Worm (Caenorhabditis elegans) whole organism, L3 larva: ENCODE results near the gene R02F2.4.

Experiments
- ZK546.5 ChIP-seq: sonication (generic microtip); optimal IDR thresholded peaks from 2 replicates; lab custom pipeline; 2017; ENCODE audit warnings: missing biosample characterization, missing genetic modification characterization
- ceh-28 ChIP-seq: fragments of 150-350 bp; optimal IDR thresholded peaks from 2 replicates; lab custom pipeline; 2014; ENCODE audit warnings: missing biosample characterization, missing genetic modification reagents, missing genetic modification characterization
- daf-12 ChIP-seq: fragments of 150-350 bp; optimal IDR thresholded peaks from 2 replicates; lab custom pipeline; 2014; ENCODE audit warnings: missing biosample characterization, missing genetic modification reagents, missing genetic modification characterization
- egl-27 ChIP-seq: sonication (generic microtip); optimal IDR thresholded peaks from 4 replicates; lab custom pipeline; 2017; ENCODE audit warnings: missing biosample characterization, missing genetic modification reagents, missing genetic modification characterization
- elt-1 ChIP-seq: fragments of 150-350 bp; optimal IDR thresholded peaks from 2 replicates; lab custom pipeline; 2014; ENCODE audit warnings: missing biosample characterization, missing genetic modification characterization
- elt-2 ChIP-seq: sonication (generic microtip); optimal IDR thresholded peaks from 2 replicates; lab custom pipeline; 2016; ENCODE audit warnings: missing genetic modification reagents, mild to moderate bottlenecking, missing genetic modification characterization, missing compliant biosample characterization
- elt-3 ChIP-seq, 3 experiments: fragments of 150-350 bp in 1 of 3; sonication (generic microtip) in 2 of 3; optimal IDR thresholded peaks; 2 replicates in 2 of 3; 4 replicates in 1 of 3; lab custom pipeline; 2014 to 2017; ENCODE audit warnings: missing biosample characterization in 3 of 3, missing genetic modification characterization in 3 of 3
- jun-1 ChIP-seq: fragments of 150-350 bp; optimal IDR thresholded peaks from 2 replicates; lab custom pipeline; 2014; ENCODE audit warnings: missing biosample characterization, missing genetic modification reagents, missing genetic modification characterization
- lin-39 ChIP-seq: fragments of 150-350 bp; optimal IDR thresholded peaks from 2 replicates; lab custom pipeline; 2018; ENCODE audit warnings: missing biosample characterization, missing genetic modification reagents, missing genetic modification characterization
- lsy-12 ChIP-seq: sonication (generic microtip); optimal IDR thresholded peaks from 2 replicates; lab custom pipeline; 2016; ENCODE audit warnings: mild to moderate bottlenecking, missing genetic modification characterization, missing compliant biosample characterization
- nfya-1 ChIP-seq: sonication (generic microtip); optimal IDR thresholded peaks from 2 replicates; lab custom pipeline; 2017; ENCODE audit warnings: missing genetic modification characterization, mild to moderate bottlenecking, missing compliant biosample characterization, antibody characterized with exemption, moderate library complexity; ENCODE audit not compliant: insufficient read depth
- nhr-11 ChIP-seq: fragments of 150-350 bp; optimal IDR thresholded peaks from 2 replicates; lab custom pipeline; 2014; ENCODE audit warnings: missing biosample characterization, missing genetic modification characterization
- nhr-23 ChIP-seq: fragments of 150-350 bp; optimal IDR thresholded peaks from 2 replicates; lab custom pipeline; 2014; ENCODE audit warnings: missing biosample characterization, missing genetic modification reagents, missing genetic modification characterization
- nhr-237 ChIP-seq: fragments of 150-350 bp; optimal IDR thresholded peaks from 2 replicates; lab custom pipeline; 2014; ENCODE audit warnings: missing biosample characterization, missing genetic modification characterization
- nhr-43 ChIP-seq: sonication (generic microtip); optimal IDR thresholded peaks from 2 replicates; lab custom pipeline; 2016; ENCODE audit warnings: mild to moderate bottlenecking, missing genetic modification characterization, missing compliant biosample characterization; ENCODE audit not compliant: poor library complexity, severe bottlenecking
- nhr-67 ChIP-seq: fragments of 150-350 bp; optimal IDR thresholded peaks from 2 replicates; lab custom pipeline; 2014; ENCODE audit warnings: missing biosample characterization, missing genetic modification characterization
- nhr-76 ChIP-seq: fragments of 150-350 bp; sonication (generic microtip); optimal IDR thresholded peaks from 5 replicates; lab custom pipeline; 2014; ENCODE audit warnings: missing biosample characterization, missing genetic modification characterization
- pha-4 ChIP-seq: fragments of 150-350 bp; optimal IDR thresholded peaks from 2 replicates; lab custom pipeline; 2014; ENCODE audit warnings: missing biosample characterization, missing genetic modification reagents, missing genetic modification characterization
- pqm-1 ChIP-seq: fragments of 150-350 bp; optimal IDR thresholded peaks from 2 replicates; lab custom pipeline; 2017; ENCODE audit warnings: missing biosample characterization, missing genetic modification characterization, inconsistent platforms
- skn-1 ChIP-seq: fragments of 150-350 bp; optimal IDR thresholded peaks from 2 replicates; lab custom pipeline; 2014; ENCODE audit warnings: missing biosample characterization, missing genetic modification characterization
- snpc-4 ChIP-seq: fragments of 150-350 bp; optimal IDR thresholded peaks from 2 replicates; lab custom pipeline; 2014; ENCODE audit warnings: missing biosample characterization, missing genetic modification characterization
- tbx-2 ChIP-seq: sonication (generic microtip); optimal IDR thresholded peaks from 2 replicates; lab custom pipeline; 2016; ENCODE audit warnings: mild to moderate bottlenecking, missing genetic modification characterization, missing compliant biosample characterization
- unc-62 ChIP-seq: fragments of 150-350 bp; sonication (generic microtip); optimal IDR thresholded peaks from 4 replicates; lab custom pipeline; 2014; ENCODE audit warnings: missing biosample characterization, missing genetic modification reagents, missing genetic modification characterization
- zag-1 ChIP-seq: fragments of 150-350 bp; optimal IDR thresholded peaks from 2 replicates; lab custom pipeline; 2014; ENCODE audit warnings: missing biosample characterization, missing genetic modification characterization
- ztf-11 ChIP-seq: fragments of 150-350 bp; optimal IDR thresholded peaks from 2 replicates; lab custom pipeline; 2014; ENCODE audit warnings: missing biosample characterization, missing genetic modification characterization
- ztf-4 ChIP-seq: fragments of 150-350 bp; optimal IDR thresholded peaks from 2 replicates; lab custom pipeline; 2014; ENCODE audit warnings: missing biosample characterization, missing genetic modification characterization

The R02F2.4 gene

DNA sequence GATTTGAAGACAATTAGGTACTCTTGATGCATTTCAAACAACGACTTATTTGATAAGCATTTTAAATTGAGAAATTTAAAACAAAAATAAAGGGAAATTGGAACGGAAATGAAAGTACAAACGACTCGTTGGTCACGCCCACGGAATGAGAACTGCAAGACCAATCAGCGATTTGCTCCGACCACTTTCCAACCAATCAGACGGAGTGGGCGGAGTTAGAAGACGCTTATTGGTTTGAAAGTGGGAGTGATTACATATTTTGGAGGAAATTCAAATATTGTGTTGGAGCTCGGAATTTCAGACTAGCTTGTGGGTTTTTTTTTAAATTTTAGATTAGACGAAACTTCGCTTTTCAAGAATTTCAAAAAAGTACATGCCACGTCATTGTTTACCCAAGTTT is 15.0 kb upstream of the R02F2.4 start:
- TF ChIP-seq ztf-4 (tag; lab: Kevin White, UChicago), result no peak
- TF ChIP-seq ceh-28, result no peak
- TF ChIP-seq nhr-237 (tag; lab: Kevin White, UChicago), result no peak
- TF ChIP-seq nfya-1, result peak; percentile 99
- TF ChIP-seq nhr-67, result no peak
- TF ChIP-seq skn-1 (tag; lab: Kevin White, UChicago), result no peak
- no peak for TF ChIP-seq ZK546.5 (tag; lab: Kevin White, UChicago)

ce11 chrIII:5472693-5473092 is 11.4 kb upstream of the R02F2.4 start:
- TF ChIP-seq nfya-1 (peak; percentile 48), nhr-23 (tag; lab: Kevin White, UChicago) (peak; percentile 82), daf-12 (tag; lab: Kevin White, UChicago) (no peak), nhr-43 (peak; percentile 56), pha-4 (no peak), lin-39 (tag; lab: Kevin White, UChicago) (no peak)

ce11 chrIII:5474176-5474575 is 9.9 kb upstream of the R02F2.4 start, which contains the start of gene lon-1:
lon-1 (plus strand) TSS chrIII:5474476.
- TF ChIP-seq egl-27 (tag; lab: Kevin White, UChicago) (no peak), lin-39 (tag; lab: Kevin White, UChicago) (no peak), nhr-76 (tag; lab: Kevin White, UChicago) (no peak), nhr-23 (tag; lab: Kevin White, UChicago) (peak; percentile 15), pqm-1 (tag; lab: Kevin White, UChicago) (no peak)

- no peak for TF ChIP-seq jun-1 (tag; lab: Kevin White, UChicago)
- TF ChIP-seq nhr-11 (tag; lab: Kevin White, UChicago), result no peak
These were observed 6.1 kb upstream of the R02F2.4 start, which contains the start of gene R02F2.10 for ce11 chrIII:5478011-5478410. R02F2.10 (plus strand) TSS chrIII:5478311.

DNA sequence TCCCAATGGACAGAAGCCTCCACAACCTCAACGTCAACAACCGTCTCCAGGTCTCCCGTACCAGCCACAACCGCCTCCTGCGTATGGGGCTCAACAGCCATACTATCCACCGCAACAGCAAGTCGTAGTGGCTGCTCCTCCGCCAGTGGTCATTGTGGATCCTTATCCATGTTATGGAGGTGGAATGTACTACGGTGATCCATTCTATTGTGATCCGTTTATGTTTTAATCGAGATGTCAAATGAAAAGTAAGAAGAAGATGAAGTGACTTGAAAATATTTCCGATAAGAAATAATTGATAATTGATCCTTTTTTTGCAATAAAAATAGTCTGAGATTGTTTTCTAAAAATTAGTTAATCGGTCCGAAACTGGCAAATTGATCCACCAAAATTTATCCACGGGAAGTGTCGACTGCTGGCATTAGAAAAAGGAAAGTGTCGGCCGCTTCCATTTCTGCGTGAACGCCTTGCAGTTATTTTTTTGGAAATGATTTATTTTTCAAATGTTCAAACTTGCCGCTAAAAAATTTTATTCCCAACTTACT is 5.2 kb upstream of the R02F2.4 start, which contains the start of the genes R02F2.6 and R02F2.5:
TSS of gene R02F2.6 (minus strand) at position 101 of the 545 bp plus-strand sequence.
TSS of gene R02F2.5 (plus strand) at position 495 of the 545 bp plus-strand sequence.
- TF ChIP-seq snpc-4 (tag; lab: Kevin White, UChicago) (no peak), pqm-1 (tag; lab: Kevin White, UChicago) (no peak), unc-62 (GFP tag; lab: Kevin White, UChicago) (no peak), skn-1 (tag; lab: Kevin White, UChicago) (no peak), elt-2 (no peak), nhr-76 (tag; lab: Kevin White, UChicago) (no peak), ztf-11 (tag; lab: Kevin White, UChicago) (no peak), elt-1 (no peak), lsy-12 (no peak), tbx-2 (no peak)

ce11 chrIII:5479493-5480167 is 4.5 kb upstream of the R02F2.4 start:
- TF ChIP-seq zag-1 (tag; lab: Kevin White, UChicago), result no peak
- no peak for TF ChIP-seq lin-39 (tag; lab: Kevin White, UChicago)
- no peak for TF ChIP-seq elt-2
- TF ChIP-seq elt-3 (tag; optimal IDR thresholded peaks at IDR 0.05; lab: Kevin White, UChicago), result no peak
- no peak for TF ChIP-seq elt-1
- peak; percentile 51 for TF ChIP-seq ceh-28

DNA sequence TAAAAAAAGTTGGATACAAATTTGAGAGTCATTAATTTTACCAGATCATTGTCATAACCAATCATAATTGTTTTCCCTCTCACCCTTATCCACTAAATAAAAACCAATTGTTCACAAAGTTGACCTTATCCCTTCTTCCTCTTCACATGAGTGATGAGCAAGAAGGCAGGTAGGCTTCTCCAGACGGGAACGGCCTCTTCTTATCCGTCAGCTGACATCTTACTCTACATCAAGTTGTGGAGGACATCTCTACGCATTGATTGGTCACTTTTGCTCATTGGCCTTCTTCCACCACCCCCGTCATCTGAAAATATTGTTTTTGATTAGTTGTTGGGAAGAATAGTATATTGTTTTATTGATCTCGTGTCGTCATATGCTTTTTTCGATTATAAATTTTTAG is 2.3 kb downstream of the R02F2.4 start:
- TF ChIP-seq nhr-23 (tag; lab: Kevin White, UChicago), result no peak
- no peak for TF ChIP-seq elt-1
- TF ChIP-seq nfya-1, result peak; percentile 54
- TF ChIP-seq daf-12 (tag; lab: Kevin White, UChicago), result no peak
- no peak for TF ChIP-seq nhr-237 (tag; lab: Kevin White, UChicago)
- no peak for TF ChIP-seq ceh-28
